Fruit fly (Drosophila melanogaster) whole organism, embryonic: Measurements from ENCODE around the gene cue.
A peak's percentile ranks its signal among the peaks of the same experiment; 100 is the strongest.

Experiments used
- Blimp-1 ChIP-seq: fragments of 200-800 bp; sonication (Bioruptor generic); optimal IDR thresholded peaks from 3 replicates; lab custom pipeline; 2018; ENCODE audit warnings: missing biosample characterization, missing genetic modification characterization, mild to moderate bottlenecking, moderate library complexity, missing genetic modification reagents
- CG10654 ChIP-seq: fragments of 200-800 bp; sonication (Bioruptor generic); optimal IDR thresholded peaks from 2 replicates; lab custom pipeline; 2016; ENCODE audit warnings: missing biosample characterization, missing genetic modification characterization
- CG11093 ChIP-seq: fragments of 200-800 bp; sonication (Bioruptor generic); IDR thresholded peaks from 3 replicates; pipeline ENCODE4 v1.3.6; 2022; ENCODE audit warnings: missing biosample characterization, missing genetic modification characterization
- CG11723 ChIP-seq: fragments of 200-800 bp; sonication (Bioruptor generic); optimal IDR thresholded peaks from 2 replicates; lab custom pipeline; 2017; ENCODE audit warnings: missing biosample characterization, mild to moderate bottlenecking, missing genetic modification characterization
- CG12236 ChIP-seq: fragments of 200-800 bp; sonication (Bioruptor generic); optimal IDR thresholded peaks from 2 replicates; lab custom pipeline; 2016; ENCODE audit warnings: missing biosample characterization, missing genetic modification characterization
- CG18599 ChIP-seq: fragments of 200-800 bp; sonication (Bioruptor generic); optimal IDR thresholded peaks from 3 replicates; lab custom pipeline; 2017; ENCODE audit warnings: missing biosample characterization, missing genetic modification characterization, mild to moderate bottlenecking, moderate library complexity, missing genetic modification reagents
- CG18764 ChIP-seq: fragments of 200-800 bp; sonication (Bioruptor generic); optimal IDR thresholded peaks from 3 replicates; lab custom pipeline; 2016; ENCODE audit warnings: missing biosample characterization, missing genetic modification characterization
- CG2116 ChIP-seq: fragments of 200-800 bp; sonication (Bioruptor generic); optimal IDR thresholded peaks from 3 replicates; lab custom pipeline; 2018; ENCODE audit warnings: missing biosample characterization, mild to moderate bottlenecking, missing genetic modification characterization
- CG2120 ChIP-seq: fragments of 200-800 bp; sonication (Bioruptor generic); optimal IDR thresholded peaks from 3 replicates; lab custom pipeline; 2016; ENCODE audit warnings: missing biosample characterization, missing genetic modification characterization
- CG2678 ChIP-seq: fragments of 200-800 bp; sonication (Bioruptor generic); optimal IDR thresholded peaks from 3 replicates; lab custom pipeline; 2019; ENCODE audit warnings: missing biosample characterization, mild to moderate bottlenecking, missing genetic modification characterization, moderate library complexity
- CG34422 ChIP-seq: fragments of 200-800 bp; sonication (Bioruptor generic); IDR thresholded peaks from 3 replicates; pipeline ENCODE4 v1.3.6; 2022; ENCODE audit warnings: missing biosample characterization, missing genetic modification characterization
- CG43689 ChIP-seq: fragments of 200-800 bp; sonication (Bioruptor generic); IDR thresholded peaks from 2 replicates; pipeline ENCODE4 v1.3.6; 2022; ENCODE audit warnings: missing biosample characterization, missing genetic modification characterization
- CG4854 ChIP-seq: fragments of 200-800 bp; sonication (Bioruptor generic); optimal IDR thresholded peaks from 2 replicates; lab custom pipeline; 2016; ENCODE audit warnings: missing biosample characterization, missing genetic modification characterization, inconsistent platforms
- CG7987 ChIP-seq: fragments of 200-800 bp; sonication (Bioruptor generic); optimal IDR thresholded peaks from 2 replicates; lab custom pipeline; 2018; ENCODE audit warnings: missing biosample characterization, mild to moderate bottlenecking, missing genetic modification characterization, moderate library complexity
- CG8944 ChIP-seq: fragments of 200-800 bp; sonication (Bioruptor generic); optimal IDR thresholded peaks from 3 replicates; lab custom pipeline; 2016; ENCODE audit warnings: missing biosample characterization, missing genetic modification characterization
- CG9797 ChIP-seq: fragments of 200-800 bp; sonication (Bioruptor generic); optimal IDR thresholded peaks from 3 replicates; lab custom pipeline; 2018; ENCODE audit warnings: missing biosample characterization, mild to moderate bottlenecking, missing genetic modification characterization
- Dll ChIP-seq: fragments of 200-800 bp; sonication (Bioruptor generic); IDR thresholded peaks from 4 replicates; pipeline ENCODE4 v1.3.6; 2022; ENCODE audit warnings: missing biosample characterization, missing genetic modification characterization; ENCODE audit not compliant: partially characterized antibody
- Doc3 ChIP-seq: fragments of 200-800 bp; sonication (Bioruptor generic); IDR thresholded peaks from 3 replicates; pipeline ENCODE4 v1.3.6; 2022; ENCODE audit warnings: missing biosample characterization, missing genetic modification characterization; ENCODE audit not compliant: partially characterized antibody
- Ets65A ChIP-seq: fragments of 200-800 bp; sonication (Bioruptor generic); peaks from one replicate; lab custom pipeline; 2016; ENCODE audit warnings: missing biosample characterization, missing genetic modification characterization
- Hand ChIP-seq: fragments of 200-800 bp; sonication (Bioruptor generic); optimal IDR thresholded peaks from 2 replicates; lab custom pipeline; 2017; ENCODE audit warnings: mild to moderate bottlenecking, missing biosample characterization, missing genetic modification reagents, missing genetic modification characterization
- Lim3 ChIP-seq: fragments of 200-800 bp; sonication (Bioruptor generic); IDR thresholded peaks from 2 replicates; pipeline ENCODE4 v1.3.6; 2022; ENCODE audit warnings: missing biosample characterization, missing genetic modification characterization
- Med ChIP-seq: fragments of 200-800 bp; sonication (Bioruptor generic); peaks from one replicate; lab custom pipeline; 2016; ENCODE audit warnings: missing biosample characterization, missing genetic modification characterization, mild to moderate bottlenecking, inconsistent platforms, moderate library complexity
- Nf-YC ChIP-seq: fragments of 200-800 bp; optimal IDR thresholded peaks from 3 replicates; lab custom pipeline; 2019; ENCODE audit warnings: missing biosample characterization, mild to moderate bottlenecking, missing genetic modification characterization, moderate library complexity
- Poxn ChIP-seq: fragments of 200-800 bp; sonication (Bioruptor generic); IDR thresholded peaks from 2 replicates; pipeline ENCODE4 v1.3.6; 2022; ENCODE audit warnings: missing biosample characterization, missing genetic modification characterization
- Spps ChIP-seq: fragments of 200-800 bp; sonication (Bioruptor generic); optimal IDR thresholded peaks from 2 replicates; lab custom pipeline; 2018; ENCODE audit warnings: missing biosample characterization, mild to moderate bottlenecking, missing genetic modification characterization
- Sry-β ChIP-seq: fragments of 200-800 bp; sonication (Bioruptor generic); optimal IDR thresholded peaks from 2 replicates; lab custom pipeline; 2018; ENCODE audit warnings: missing biosample characterization, mild to moderate bottlenecking, missing genetic modification characterization, moderate library complexity
- Vsx1 ChIP-seq: fragments of 200-800 bp; sonication (Bioruptor generic); optimal IDR thresholded peaks from 2 replicates; lab custom pipeline; 2017; ENCODE audit warnings: missing biosample characterization, mild to moderate bottlenecking, missing genetic modification characterization, missing genetic modification reagents
- YL-1 ChIP-seq: fragments of 200-800 bp; sonication (Bioruptor generic); optimal IDR thresholded peaks from 3 replicates; lab custom pipeline; 2017; ENCODE audit warnings: missing biosample characterization, mild to moderate bottlenecking, missing genetic modification characterization
- amos ChIP-seq: fragments of 200-800 bp; sonication (Bioruptor generic); IDR thresholded peaks from 2 replicates; pipeline ENCODE4 v1.3.6; 2022; ENCODE audit warnings: missing biosample characterization, missing genetic modification characterization; ENCODE audit not compliant: partially characterized antibody
- cad ChIP-seq: fragments of >200 bp; optimal IDR thresholded peaks from 2 replicates; lab custom pipeline; 2017; ENCODE audit warnings: missing biosample characterization, missing genetic modification characterization
- chif ChIP-seq, 2 experiments: fragments of 200-800 bp; sonication (Bioruptor generic); optimal IDR thresholded peaks; 3 replicates each; lab custom pipeline; 2016; ENCODE audit warnings: missing biosample characterization in 2 of 2, missing genetic modification characterization in 2 of 2
- crol ChIP-seq: fragments of 200-800 bp; sonication (Bioruptor generic); IDR thresholded peaks from 2 replicates; pipeline ENCODE4 v1.3.6; 2022; ENCODE audit warnings: missing biosample characterization, missing genetic modification characterization
- da ChIP-seq: fragments of 200-800 bp; sonication (Bioruptor generic); optimal IDR thresholded peaks from 2 replicates; lab custom pipeline; 2016; ENCODE audit warnings: missing biosample characterization, missing genetic modification characterization
- dpn ChIP-seq, 2 experiments: fragments of 200-800 bp; sonication (Bioruptor generic); optimal IDR thresholded peaks; 3 replicates each; lab custom pipeline; 2016; ENCODE audit warnings: missing biosample characterization in 2 of 2, missing genetic modification characterization in 2 of 2
- fd102C ChIP-seq: fragments of 200-800 bp; sonication (Bioruptor generic); optimal IDR thresholded peaks from 2 replicates; lab custom pipeline; 2018; ENCODE audit warnings: missing biosample characterization, mild to moderate bottlenecking, missing genetic modification characterization, moderate library complexity
- gce ChIP-seq: fragments of 200-800 bp; sonication (Bioruptor generic); IDR thresholded peaks from 3 replicates; pipeline ENCODE4 v1.3.6; 2022; ENCODE audit warnings: missing biosample characterization, missing genetic modification characterization
- grau ChIP-seq: fragments of 200-800 bp; optimal IDR thresholded peaks from 3 replicates; lab custom pipeline; 2019; ENCODE audit warnings: missing biosample characterization, mild to moderate bottlenecking, missing genetic modification characterization, moderate library complexity
- hth ChIP-seq: fragments of >200 bp; optimal IDR thresholded peaks from 2 replicates; lab custom pipeline; 2017; ENCODE audit warnings: inconsistent platforms
- jigr1 ChIP-seq: fragments of 200-800 bp; sonication (Bioruptor generic); IDR thresholded peaks from 3 replicates; pipeline ENCODE4 v1.3.6; 2022; ENCODE audit warnings: missing biosample characterization, missing genetic modification characterization
- lbe ChIP-seq: fragments of 200-800 bp; sonication (Bioruptor generic); optimal IDR thresholded peaks from 2 replicates; lab custom pipeline; 2016; ENCODE audit warnings: missing biosample characterization, mild to moderate bottlenecking, missing genetic modification characterization
- lmd ChIP-seq: fragments of 200-800 bp; sonication (Bioruptor generic); IDR thresholded peaks from 2 replicates; pipeline ENCODE4 v1.3.6; 2022; ENCODE audit warnings: missing biosample characterization, missing genetic modification characterization
- peb ChIP-seq: fragments of 200-800 bp; sonication (Bioruptor generic); IDR thresholded peaks from 2 replicates; pipeline ENCODE4 v1.3.6; 2022; ENCODE audit warnings: missing biosample characterization, missing genetic modification characterization
- pho ChIP-seq: fragments of 200-800 bp; sonication (Bioruptor generic); optimal IDR thresholded peaks from 2 replicates; lab custom pipeline; 2016; ENCODE audit warnings: missing biosample characterization, missing genetic modification characterization
- pnt ChIP-seq: fragments of 200-800 bp; sonication (Bioruptor generic); optimal IDR thresholded peaks from 3 replicates; lab custom pipeline; 2016; ENCODE audit warnings: missing biosample characterization, missing genetic modification characterization
- pros ChIP-seq: fragments of 200-800 bp; sonication (Bioruptor generic); optimal IDR thresholded peaks from 3 replicates; lab custom pipeline; 2019; ENCODE audit warnings: missing biosample characterization, mild to moderate bottlenecking, missing genetic modification characterization, moderate library complexity
- rib ChIP-seq: fragments of 200-800 bp; sonication (Bioruptor generic); IDR thresholded peaks from 2 replicates; pipeline ENCODE4 v1.3.6; 2022; ENCODE audit warnings: missing biosample characterization, missing genetic modification characterization
- tup ChIP-seq: fragments of 200-800 bp; sonication (Bioruptor generic); optimal IDR thresholded peaks from 2 replicates; lab custom pipeline; 2016; ENCODE audit warnings: missing biosample characterization, mild to moderate bottlenecking, missing genetic modification characterization, moderate library complexity
- vfl ChIP-seq: fragments of 200-800 bp; sonication (Bioruptor generic); optimal IDR thresholded peaks from 2 replicates; lab custom pipeline; 2016; ENCODE audit warnings: missing biosample characterization, missing genetic modification characterization
- yki ChIP-seq: fragments of >200 bp; optimal IDR thresholded peaks from 3 replicates; lab custom pipeline; 2018
- zfh2 ChIP-seq: fragments of 200-800 bp; sonication (Bioruptor generic); optimal IDR thresholded peaks from 2 replicates; lab custom pipeline; 2016; ENCODE audit warnings: missing biosample characterization, missing genetic modification characterization

Gene cue

DNA sequence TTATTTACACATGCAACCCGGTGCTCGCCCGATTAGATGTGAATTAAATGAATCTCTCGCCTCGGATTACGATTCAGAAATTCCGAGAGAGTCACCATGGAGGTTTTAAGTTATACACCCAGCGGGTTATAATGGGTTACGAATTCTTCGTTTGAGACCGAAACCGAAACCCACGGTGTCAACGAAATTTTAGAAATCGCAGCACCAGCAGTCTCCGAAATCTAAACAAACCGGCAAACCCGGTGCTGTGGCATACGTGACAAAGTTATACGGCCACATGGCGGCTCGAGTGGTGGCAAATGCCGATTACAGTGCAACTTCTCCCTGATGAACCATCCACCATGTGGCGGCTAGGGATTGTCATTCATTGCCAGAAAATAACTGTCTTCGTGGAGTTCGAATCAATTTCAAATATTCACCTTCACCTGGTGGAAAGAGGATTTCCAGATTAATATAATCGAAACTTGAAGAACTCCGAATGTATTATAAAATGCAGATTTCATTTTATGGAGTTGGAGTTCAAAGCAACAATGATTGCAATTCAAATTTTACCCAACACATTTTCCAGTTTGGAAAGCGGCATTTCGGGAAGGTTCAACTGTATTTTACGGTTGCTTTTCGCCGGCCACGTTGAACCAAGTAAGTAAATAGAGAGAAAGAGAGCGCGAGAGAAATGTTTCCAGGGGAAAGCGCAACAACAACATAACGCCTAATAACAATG lies 1.1 kb downstream of the cue start (continued):
- TF ChIP-seq vfl (GFP tag; lab: Kevin White, UChicago) (no peak), CG11093 (GFP tag; lab: Robert Waterston, UW) (peak; percentile 57; the same call in 1 of the 3 replicates), pnt (GFP tag; lab: Kevin White, UChicago) (peak; percentile 56), Nf-YC (tag; lab: Kevin White, UChicago) (peak; percentile 58), lbe (GFP tag; lab: Kevin White, UChicago) (no peak), Lim3 (GFP tag; lab: Robert Waterston, UW) (no peak), CG4854 (GFP tag; lab: Kevin White, UChicago) (peak; percentile 22), CG10654 (peak; percentile 49), Blimp-1 (GFP tag; lab: Kevin White, UChicago) (peak; percentile 78), dpn (GFP tag; optimal IDR thresholded peaks at IDR 0.05; lab: Kevin White, UChicago) (peak; percentile 60 to 77), rib (GFP tag; lab: Robert Waterston, UW) (no peak), peb (GFP tag; lab: Robert Waterston, UW) (peak; percentile 47; the same call in 1 of the 2 replicates), pros (GFP tag; lab: Kevin White, UChicago) (peak; percentile 53), Doc3 (no peak), YL-1 (GFP tag; lab: Kevin White, UChicago) (peak; percentile 54), Vsx1 (GFP tag; lab: Kevin White, UChicago) (peak; percentile 1), CG12236 (GFP tag; lab: Kevin White, UChicago) (peak; percentile 60), gce (GFP tag; lab: Robert Waterston, UW) (no peak), amos (no peak), pho (peak; percentile 40), CG9797 (GFP tag; lab: Kevin White, UChicago) (peak; percentile 8), CG8944 (GFP tag; lab: Kevin White, UChicago) (peak; percentile 70), CG43689 (GFP tag; lab: Robert Waterston, UW) (0 out of 2 replicates have a peak, but pooled peaks have one; percentile 19), Spps (tag; lab: Kevin White, UChicago) (peak; percentile 35), zfh2 (peak; percentile 59), crol (GFP tag; lab: Robert Waterston, UW) (no peak), cad (no peak), CG18764 (GFP tag; lab: Kevin White, UChicago) (peak; percentile 33), da (GFP tag; lab: Kevin White, UChicago) (no peak), yki (no peak), tup (no peak), Ets65A (GFP tag; lab: Kevin White, UChicago) (peak; percentile 95), fd102C (GFP tag; lab: Kevin White, UChicago) (no peak), Med (GFP tag; lab: Kevin White, UChicago) (peak; percentile 93), chif (GFP tag; optimal IDR thresholded peaks at IDR 0.05; lab: Kevin White, UChicago) (peak; percentile 63 to 84), Sry-β (GFP tag; lab: Kevin White, UChicago) (no peak), CG7987 (no peak), CG11723 (GFP tag; lab: Kevin White, UChicago) (peak; percentile 74), CG2678 (tag; lab: Kevin White, UChicago) (peak; percentile 83), CG18599 (GFP tag; lab: Kevin White, UChicago) (peak; percentile 70), CG34422 (GFP tag; lab: Robert Waterston, UW) (peak; percentile 57; the same call in 1 of the 3 replicates), hth (no peak), lmd (peak; percentile 59), jigr1 (GFP tag; lab: Robert Waterston, UW) (0 out of 3 replicates have a peak, but pooled peaks have one; percentile 37), Poxn (GFP tag; lab: Robert Waterston, UW) (no peak), CG2116 (peak; percentile 34), Hand (no peak), grau (tag; lab: Kevin White, UChicago) (peak; percentile 99), Dll (GFP tag; lab: Robert Waterston, UW) (no peak), CG2120 (GFP tag; lab: Kevin White, UChicago) (peak; percentile 64)
